Worm (Caenorhabditis elegans) whole organism, L3 larva: ENCODE data around the gene sra-8.

Experiments used
- R02D3.7 ChIP-seq: fragments of 150-350 bp; optimal IDR thresholded peaks from 2 replicates; lab custom pipeline; 2014; ENCODE audit warnings: missing biosample characterization, missing genetic modification characterization
- ZK546.5 ChIP-seq: sonication (generic microtip); optimal IDR thresholded peaks from 2 replicates; lab custom pipeline; 2017; ENCODE audit warnings: missing biosample characterization, missing genetic modification characterization
- ama-1 ChIP-seq: fragments of 150-350 bp; optimal IDR thresholded peaks from 2 replicates; lab custom pipeline; 2018
- ceh-82 ChIP-seq: fragments of 150-350 bp; optimal IDR thresholded peaks from 2 replicates; lab custom pipeline; 2014; ENCODE audit warnings: missing biosample characterization, missing genetic modification characterization
- ceh-9 ChIP-seq: sonication (generic microtip); optimal IDR thresholded peaks from 2 replicates; lab custom pipeline; 2018; ENCODE audit warnings: missing biosample characterization, missing genetic modification characterization
- daf-12 ChIP-seq: fragments of 150-350 bp; optimal IDR thresholded peaks from 2 replicates; lab custom pipeline; 2014; ENCODE audit warnings: missing biosample characterization, missing genetic modification reagents, missing genetic modification characterization
- egl-5 ChIP-seq: fragments of 150-350 bp; optimal IDR thresholded peaks from 2 replicates; lab custom pipeline; 2017; ENCODE audit warnings: missing biosample characterization, missing genetic modification reagents, missing genetic modification characterization, inconsistent platforms
- elt-1 ChIP-seq: fragments of 150-350 bp; optimal IDR thresholded peaks from 2 replicates; lab custom pipeline; 2014; ENCODE audit warnings: missing biosample characterization, missing genetic modification characterization
- elt-2 ChIP-seq: sonication (generic microtip); optimal IDR thresholded peaks from 2 replicates; lab custom pipeline; 2016; ENCODE audit warnings: missing genetic modification reagents, mild to moderate bottlenecking, missing genetic modification characterization, missing compliant biosample characterization
- elt-3 ChIP-seq, 3 experiments: fragments of 150-350 bp in 1 of 3; sonication (generic microtip) in 2 of 3; optimal IDR thresholded peaks; 2 replicates in 2 of 3; 4 replicates in 1 of 3; lab custom pipeline; 2014 to 2017; ENCODE audit warnings: missing biosample characterization in 3 of 3, missing genetic modification characterization in 3 of 3
- eor-1 ChIP-seq, 2 experiments: fragments of 150-350 bp; optimal IDR thresholded peaks; 2 replicates each; lab custom pipeline; 2014 to 2018; ENCODE audit warnings: missing biosample characterization in 2 of 2, missing genetic modification characterization in 2 of 2
- fos-1 ChIP-seq: fragments of 150-350 bp; optimal IDR thresholded peaks from 2 replicates; lab custom pipeline; 2014; ENCODE audit warnings: missing biosample characterization, missing genetic modification characterization
- hmg-11 ChIP-seq: sonication (generic microtip); optimal IDR thresholded peaks from 2 replicates; lab custom pipeline; 2016; ENCODE audit warnings: missing genetic modification characterization, missing compliant biosample characterization
- lin-15B ChIP-seq: fragments of 150-350 bp; optimal IDR thresholded peaks from 2 replicates; lab custom pipeline; 2014; ENCODE audit warnings: missing biosample characterization, missing genetic modification characterization
- lin-39 ChIP-seq: fragments of 150-350 bp; optimal IDR thresholded peaks from 2 replicates; lab custom pipeline; 2018; ENCODE audit warnings: missing biosample characterization, missing genetic modification reagents, missing genetic modification characterization
- lsy-12 ChIP-seq: sonication (generic microtip); optimal IDR thresholded peaks from 2 replicates; lab custom pipeline; 2016; ENCODE audit warnings: mild to moderate bottlenecking, missing genetic modification characterization, missing compliant biosample characterization
- mdl-1 ChIP-seq: fragments of 150-350 bp; optimal IDR thresholded peaks from 2 replicates; lab custom pipeline; 2014; ENCODE audit warnings: missing biosample characterization, missing genetic modification characterization
- mml-1 ChIP-seq: fragments of 150-350 bp; sonication (generic microtip); optimal IDR thresholded peaks from 3 replicates; lab custom pipeline; 2014; ENCODE audit warnings: missing biosample characterization, missing genetic modification characterization
- nfya-1 ChIP-seq: sonication (generic microtip); optimal IDR thresholded peaks from 2 replicates; lab custom pipeline; 2017; ENCODE audit warnings: missing genetic modification characterization, mild to moderate bottlenecking, missing compliant biosample characterization, antibody characterized with exemption, moderate library complexity; ENCODE audit not compliant: insufficient read depth
- nhr-11 ChIP-seq: fragments of 150-350 bp; optimal IDR thresholded peaks from 2 replicates; lab custom pipeline; 2014; ENCODE audit warnings: missing biosample characterization, missing genetic modification characterization
- nhr-23 ChIP-seq: fragments of 150-350 bp; optimal IDR thresholded peaks from 2 replicates; lab custom pipeline; 2014; ENCODE audit warnings: missing biosample characterization, missing genetic modification reagents, missing genetic modification characterization
- nhr-25 ChIP-seq: sonication (generic microtip); optimal IDR thresholded peaks from 2 replicates; lab custom pipeline; 2017; ENCODE audit warnings: missing biosample characterization, missing genetic modification characterization
- nhr-28 ChIP-seq: fragments of 150-350 bp; optimal IDR thresholded peaks from 2 replicates; lab custom pipeline; 2014; ENCODE audit warnings: missing biosample characterization, missing genetic modification characterization
- nhr-43 ChIP-seq: sonication (generic microtip); optimal IDR thresholded peaks from 2 replicates; lab custom pipeline; 2016; ENCODE audit warnings: mild to moderate bottlenecking, missing genetic modification characterization, missing compliant biosample characterization; ENCODE audit not compliant: poor library complexity, severe bottlenecking
- nhr-67 ChIP-seq: fragments of 150-350 bp; optimal IDR thresholded peaks from 2 replicates; lab custom pipeline; 2014; ENCODE audit warnings: missing biosample characterization, missing genetic modification characterization
- nhr-77 ChIP-seq: fragments of 150-350 bp; optimal IDR thresholded peaks from 2 replicates; lab custom pipeline; 2014; ENCODE audit warnings: missing biosample characterization, missing genetic modification characterization
- pha-4 ChIP-seq: fragments of 150-350 bp; optimal IDR thresholded peaks from 2 replicates; lab custom pipeline; 2014; ENCODE audit warnings: missing biosample characterization, missing genetic modification reagents, missing genetic modification characterization
- sea-2 ChIP-seq: fragments of 150-350 bp; sonication (generic microtip); optimal IDR thresholded peaks from 4 replicates; lab custom pipeline; 2014; ENCODE audit warnings: missing biosample characterization, missing genetic modification reagents, missing genetic modification characterization
- unc-39 ChIP-seq: sonication (generic microtip); optimal IDR thresholded peaks from 4 replicates; lab custom pipeline; 2017; ENCODE audit warnings: missing biosample characterization, missing genetic modification characterization
- unc-62 ChIP-seq: fragments of 150-350 bp; sonication (generic microtip); optimal IDR thresholded peaks from 4 replicates; lab custom pipeline; 2014; ENCODE audit warnings: missing biosample characterization, missing genetic modification reagents, missing genetic modification characterization
- ztf-4 ChIP-seq: fragments of 150-350 bp; optimal IDR thresholded peaks from 2 replicates; lab custom pipeline; 2014; ENCODE audit warnings: missing biosample characterization, missing genetic modification characterization

The sra-8 gene

DNA sequence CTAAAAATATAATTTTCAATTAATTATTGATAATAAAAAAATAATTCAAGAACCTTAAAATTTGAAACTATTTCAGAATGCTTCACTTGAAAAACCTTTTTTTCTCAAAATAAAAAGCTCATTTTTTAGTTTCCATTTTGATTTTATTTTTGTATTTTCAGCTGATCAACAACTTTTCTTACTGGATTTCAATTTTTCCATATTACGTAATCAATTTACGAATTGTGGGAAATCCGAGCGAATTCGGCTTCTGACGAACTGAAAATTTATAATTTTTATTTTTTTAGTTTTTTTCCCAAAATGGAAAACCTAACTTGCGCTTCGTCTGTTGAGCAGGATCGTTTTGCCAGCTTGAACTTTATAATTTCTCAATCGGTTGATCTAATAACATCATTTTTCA is at the start of gene sra-8:
TSS of gene sra-8 (plus strand) at position 301 of the 400 bp plus-strand sequence.
- TF ChIP-seq ama-1 (no peak), elt-1 (tag; lab: Kevin White, UChicago) (no peak), ztf-4 (tag; lab: Kevin White, UChicago) (no peak), unc-62 (GFP tag; lab: Kevin White, UChicago) (no peak), nhr-11 (no peak), elt-3 (tag; optimal IDR thresholded peaks at IDR 0.05; lab: Kevin White, UChicago) (no peak), nhr-23 (tag; lab: Kevin White, UChicago) (no peak), lin-15B (tag; lab: Kevin White, UChicago) (no peak), hmg-11 (no peak), R02D3.7 (tag; lab: Kevin White, UChicago) (no peak), nhr-28 (no peak), ceh-9 (tag; lab: Kevin White, UChicago) (no peak), nhr-43 (no peak), sea-2 (GFP tag; lab: Kevin White, UChicago) (no peak)

DNA sequence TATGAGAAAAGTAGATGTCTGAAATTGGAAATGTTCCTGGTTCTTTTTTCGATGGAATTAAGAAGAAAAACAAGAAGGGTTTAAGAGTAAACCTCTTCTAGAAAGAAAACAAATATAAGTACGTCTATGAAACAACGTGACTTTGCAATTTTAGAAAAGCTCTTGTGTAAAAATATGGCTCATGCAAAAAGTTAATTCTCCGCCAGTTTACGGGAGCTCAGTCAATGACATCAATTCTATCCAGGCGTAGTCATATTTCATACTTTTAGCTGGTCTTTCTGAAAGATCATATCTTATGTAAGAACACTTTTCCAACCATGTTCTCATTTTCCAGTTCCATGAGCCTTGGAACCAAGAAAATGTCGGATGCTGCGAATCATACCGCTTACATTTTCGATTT is 47.6 kb upstream of the sra-8 start:
- no peak for TF ChIP-seq nhr-25
- no peak for TF ChIP-seq mdl-1
- no peak for TF ChIP-seq eor-1 (tag; optimal IDR thresholded peaks at IDR 0.05; lab: Kevin White, UChicago)
- no peak for TF ChIP-seq sea-2 (GFP tag; lab: Kevin White, UChicago)
- TF ChIP-seq elt-1 (tag; lab: Kevin White, UChicago): no peak
- no peak for TF ChIP-seq mml-1 (tag; lab: Kevin White, UChicago)
- no peak for TF ChIP-seq fos-1 (tag; lab: Kevin White, UChicago)
- TF ChIP-seq ZK546.5 (tag; lab: Kevin White, UChicago): no peak
- TF ChIP-seq egl-5 (tag; lab: Kevin White, UChicago): no peak

- TF ChIP-seq nhr-43 (peak; percentile 33), lsy-12 (no peak)
- TF ChIP-seq, all 47 proteins: peak for 1
Observed at ce11 chrII:9490589-9490988, 46.9 kb upstream of the sra-8 start.

ce11 chrII:9491045-9491444 is 46.5 kb upstream of the sra-8 start:
- TF ChIP-seq ceh-82 (tag; lab: Kevin White, UChicago) (no peak), nhr-43 (no peak), lsy-12 (no peak), lin-39 (tag; lab: Kevin White, UChicago) (peak; percentile 8), pha-4 (tag; lab: Kevin White, UChicago) (peak; percentile 40), hmg-11 (peak; percentile 19), elt-2 (tag; lab: Kevin White, UChicago) (no peak), unc-39 (tag; lab: Kevin White, UChicago) (no peak), daf-12 (no peak), unc-62 (GFP tag; lab: Kevin White, UChicago) (no peak), nhr-67 (no peak), nhr-11 (no peak)

DNA sequence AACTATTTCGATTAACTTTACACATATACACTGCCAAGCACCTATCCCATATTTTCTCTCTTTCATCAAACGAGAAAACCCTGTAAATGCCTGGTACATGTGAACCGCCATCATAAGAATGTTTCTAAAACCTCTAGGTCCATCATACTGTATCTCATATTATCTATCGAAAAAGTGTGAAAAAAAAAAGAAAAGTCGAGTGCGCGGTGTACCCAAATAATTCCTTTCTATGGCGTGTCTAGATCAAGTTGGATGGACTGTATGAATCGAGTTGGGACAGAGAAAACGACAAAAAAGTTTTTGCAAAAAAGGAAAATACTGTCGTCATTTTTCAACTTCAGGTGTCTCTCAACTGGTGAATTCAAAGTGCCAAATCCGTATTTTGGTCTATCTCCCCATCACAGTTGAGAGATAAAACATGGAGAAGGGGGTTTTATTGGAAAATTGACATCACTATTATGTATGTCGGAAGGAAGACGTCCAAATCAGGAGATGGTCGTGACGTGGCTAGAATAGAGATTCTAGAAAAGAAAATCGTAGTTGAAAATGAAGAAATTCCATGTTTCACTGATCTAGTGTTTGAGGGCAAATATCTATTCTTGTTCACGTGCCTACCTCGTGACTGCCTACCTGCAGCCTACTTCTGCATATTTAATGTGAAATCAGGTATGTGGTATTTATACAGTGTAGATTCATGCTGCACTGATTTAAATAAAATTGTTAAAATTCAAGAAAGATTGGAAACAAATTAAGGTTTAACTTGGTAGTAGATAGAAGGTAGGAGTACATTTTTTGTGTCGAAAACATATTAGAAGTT is 44.1 kb upstream of the sra-8 start:
- TF ChIP-seq mml-1 (tag; lab: Kevin White, UChicago): peak; percentile 24
- TF ChIP-seq nhr-43: peak; percentile 42
- TF ChIP-seq nhr-77: no peak

ce11 chrII:9497309-9497708 is 40.2 kb upstream of the sra-8 start:
- peak; percentile 27 for TF ChIP-seq nfya-1 (tag; lab: Kevin White, UChicago)
- no peak for TF ChIP-seq mml-1 (tag; lab: Kevin White, UChicago)
- TF ChIP-seq, all 47 proteins: peak for 1
